Fruit fly (Drosophila melanogaster) whole organism, prepupa: ENCODE results near the gene CG31100.

Experiments
- CG31627 ChIP-seq: fragments of 200-800 bp; sonication (Bioruptor generic); optimal IDR thresholded peaks from 3 replicates; lab custom pipeline; 2016; ENCODE audit warnings: missing biosample characterization, missing genetic modification characterization
- Met ChIP-seq: fragments of 200-800 bp; sonication (Bioruptor generic); optimal IDR thresholded peaks from 3 replicates; lab custom pipeline; 2016; ENCODE audit warnings: missing biosample characterization, missing genetic modification characterization
- Sox102F ChIP-seq: fragments of 200-800 bp; sonication (Bioruptor generic); optimal IDR thresholded peaks from 2 replicates; lab custom pipeline; 2016; ENCODE audit warnings: missing biosample characterization, mild to moderate bottlenecking, missing genetic modification characterization
- acj6 ChIP-seq: fragments of 200-800 bp; sonication (Bioruptor generic); optimal IDR thresholded peaks from 3 replicates; lab custom pipeline; 2016; ENCODE audit warnings: missing biosample characterization, missing genetic modification characterization
- fkh ChIP-seq: fragments of 200-800 bp; sonication (Bioruptor generic); optimal IDR thresholded peaks from 3 replicates; lab custom pipeline; 2017; ENCODE audit warnings: missing biosample characterization, mild to moderate bottlenecking, missing genetic modification characterization, moderate library complexity
- pdm3 ChIP-seq: fragments of 200-800 bp; sonication (Bioruptor generic); optimal IDR thresholded peaks from 3 replicates; lab custom pipeline; 2016; ENCODE audit warnings: missing biosample characterization, missing genetic modification characterization
- spab ChIP-seq: fragments of 200-800 bp; sonication (Bioruptor generic); optimal IDR thresholded peaks from 2 replicates; lab custom pipeline; 2017; ENCODE audit warnings: missing biosample characterization, mild to moderate bottlenecking, missing genetic modification characterization, missing genetic modification reagents
- ss ChIP-seq, 2 experiments: fragments of 200-800 bp; sonication (Bioruptor generic); optimal IDR thresholded peaks; 2 replicates in 1 of 2; 3 replicates in 1 of 2; lab custom pipeline; 2017 to 2018; ENCODE audit warnings: mild to moderate bottlenecking in 2 of 2, missing biosample characterization in 2 of 2, missing genetic modification characterization in 2 of 2, moderate library complexity in 1 of 2

- TF ChIP-seq CG31627 (GFP tag; lab: Kevin White, UChicago) (no peak), ss (GFP tag; optimal IDR thresholded peaks at IDR 0.05; lab: Kevin White, UChicago) (no peak), pdm3 (GFP tag; lab: Kevin White, UChicago) (no peak), acj6 (GFP tag; lab: Kevin White, UChicago) (no peak), fkh (GFP tag; lab: Kevin White, UChicago) (no peak), Sox102F (GFP tag; lab: Kevin White, UChicago) (no peak), Met (GFP tag; lab: Kevin White, UChicago) (no peak), spab (GFP tag; lab: Kevin White, UChicago) (no peak)
Observed at dm6 chr3R:8970707-8971106, 32.7 kb downstream of the CG31100 start.
